Fruit fly (Drosophila melanogaster): ENCODE results near the gene Got2.
A peak's percentile ranks its signal among the peaks of the same experiment; 100 is the strongest.

The Got2 gene

DNA sequence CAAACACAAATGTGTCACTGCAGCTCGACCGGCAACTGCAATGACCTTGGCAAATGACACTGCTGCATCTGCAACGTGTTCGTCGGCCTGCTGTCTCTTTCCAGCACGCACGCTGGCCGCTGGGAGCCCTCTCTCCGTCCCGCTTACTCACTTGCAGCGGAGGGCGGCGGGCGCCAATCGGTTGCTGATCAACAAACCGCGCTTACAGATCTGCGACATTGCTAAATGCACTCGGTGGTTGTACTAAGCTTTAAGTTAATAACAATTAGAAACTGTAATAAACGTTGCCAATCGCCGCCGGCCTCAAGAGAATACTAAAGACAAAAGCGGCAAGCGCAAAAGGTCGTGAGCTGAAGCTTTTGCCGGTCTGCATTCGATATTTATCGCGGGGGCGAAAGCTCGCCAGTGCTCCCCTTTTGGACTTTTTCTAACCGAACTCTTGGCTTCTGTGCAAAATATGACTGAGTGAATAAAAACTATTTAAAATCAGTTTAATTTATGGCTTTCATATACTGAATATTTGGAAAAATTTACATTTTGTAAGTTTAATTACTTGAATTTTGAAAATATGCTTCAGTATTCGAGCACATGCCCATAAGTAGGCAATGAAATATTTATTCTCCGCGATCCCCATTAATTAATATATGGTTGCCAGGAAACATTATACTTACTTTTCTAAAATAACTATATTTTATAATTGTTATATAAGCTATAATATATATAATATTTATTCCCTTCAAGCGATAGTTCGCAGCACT, at the start of gene Got2:
TSS of gene Got2 (minus strand) at position 325 of the 758 bp plus-strand sequence.
- TF ChIP-seq ewg (GFP tag; optimal IDR thresholded peaks at IDR 0.05) (peak; percentile 57), CG17385 (GFP tag; optimal IDR thresholded peaks at IDR 0.05) (peak; percentile 21), CG8281 (tag; optimal IDR thresholded peaks at IDR 0.05) (no peak), zen (tag; optimal IDR thresholded peaks at IDR 0.05) (no peak), CG4424 (GFP tag; optimal IDR thresholded peaks at IDR 0.05) (peak; percentile 7), Xrp1 (GFP tag; IDR thresholded peaks at IDR 0.05) (no peak), zf30C (GFP tag; optimal IDR thresholded peaks at IDR 0.05) (no peak), Dbx (GFP tag; IDR thresholded peaks at IDR 0.05) (0 out of 3 replicates have a peak, but pooled peaks have one; percentile 29), CG14014 (GFP tag; IDR thresholded peaks at IDR 0.05) (peak; percentile 27; the same call in 1 of the 2 replicates), bowl (GFP tag; IDR thresholded peaks at IDR 0.05) (no peak), CG2116 (GFP tag; optimal IDR thresholded peaks at IDR 0.05) (peak; percentile 37), CG30403 (GFP tag; optimal IDR thresholded peaks at IDR 0.05) (peak; percentile 35), CG5180 (GFP tag; optimal IDR thresholded peaks at IDR 0.05) (peak; percentile 95), CG17612 (GFP tag; IDR thresholded peaks at IDR 0.05) (no peak), Atf-2 (GFP tag; optimal IDR thresholded peaks at IDR 0.05) (no peak), CG12299 (tag; optimal IDR thresholded peaks at IDR 0.05) (no peak), fd96Cb (tag; optimal IDR thresholded peaks at IDR 0.05) (peak; percentile 6), CG16815 (GFP tag; optimal IDR thresholded peaks at IDR 0.05) (peak; percentile 7), gem (tag; optimal IDR thresholded peaks at IDR 0.05) (peak; percentile 71), pho (GFP tag; optimal IDR thresholded peaks at IDR 0.05) (no peak), CG15514 (GFP tag; optimal IDR thresholded peaks at IDR 0.05) (peak; percentile 50), CG7839 (tag; optimal IDR thresholded peaks at IDR 0.05) (peak; percentile 48), Blimp-1 (GFP tag; optimal IDR thresholded peaks at IDR 0.05) (peak; percentile 26), chif (GFP tag; optimal IDR thresholded peaks at IDR 0.05) (no peak), CG6854 (GFP tag; optimal IDR thresholded peaks at IDR 0.05) (peak; percentile 13), CG11504 (tag; optimal IDR thresholded peaks at IDR 0.05) (peak; percentile 44), Ada2b (GFP tag; IDR thresholded peaks at IDR 0.05) (peak; percentile 37; the same call in 1 of the 2 replicates), ato (GFP tag; IDR thresholded peaks at IDR 0.05; ENCODE audit: partially characterized antibody) (peak; percentile 75), amos (GFP tag; IDR thresholded peaks at IDR 0.05; ENCODE audit: partially characterized antibody) (peak; percentile 87), CG6689 (GFP tag; IDR thresholded peaks at IDR 0.05) (peak; percentile 11; the same call in 1 of the 2 replicates), crp (GFP tag; optimal IDR thresholded peaks at IDR 0.05) (peak in 1 of 2 experiments; percentile 63), unc-4 (GFP tag; IDR thresholded peaks at IDR 0.05; ENCODE audit: partially characterized antibody) (peak; percentile 84), Hr78 (GFP tag; optimal IDR thresholded peaks at IDR 0.05) (peak in 1 of 2 experiments; percentile 83), CG6791 (GFP tag; IDR thresholded peaks at IDR 0.05; ENCODE audit: partially characterized antibody) (peak; percentile 68; the same call in 2 of the 3 replicates), B-H1 (GFP tag; IDR thresholded peaks at IDR 0.05) (no peak), CG13775 (GFP tag; optimal IDR thresholded peaks at IDR 0.05) (peak; percentile 20), Deaf1 (tag; optimal IDR thresholded peaks at IDR 0.05) (peak; percentile 12), Meics (GFP tag; optimal IDR thresholded peaks at IDR 0.05) (peak; percentile 52), jing (GFP tag; optimal IDR thresholded peaks at IDR 0.05) (no peak), zen2 (GFP tag; IDR thresholded peaks at IDR 0.05; ENCODE audit: partially characterized antibody) (peak; percentile 75), CG16813 (GFP tag; IDR thresholded peaks at IDR 0.05; ENCODE audit: partially characterized antibody) (peak; percentile 78), CG7786 (GFP tag; optimal IDR thresholded peaks at IDR 0.05) (peak; percentile 8), CG9932 (GFP tag; IDR thresholded peaks at IDR 0.05) (peak; percentile 62), CoRest (tag; optimal IDR thresholded peaks at IDR 0.05) (peak; percentile 39), Sry-δ (GFP tag; optimal IDR thresholded peaks at IDR 0.05) (peak; percentile 11), lab (GFP tag; optimal IDR thresholded peaks at IDR 0.05) (peak; percentile 34), slbo (GFP tag; IDR thresholded peaks at IDR 0.05) (peak; percentile 57)

Measured in whole organism, embryonic.